Worm (Caenorhabditis elegans) whole organism, L2 larva: Measurements from ENCODE around the gene T04A8.7.

Experiments
- C34F6.9 ChIP-seq: fragments of 150-350 bp; optimal IDR thresholded peaks from 2 replicates; lab custom pipeline; 2014; ENCODE audit warnings: missing biosample characterization, missing genetic modification characterization
- F13H6.1 ChIP-seq: sonication (generic microtip); optimal IDR thresholded peaks from 2 replicates; lab custom pipeline; 2016; ENCODE audit warnings: missing genetic modification characterization, missing compliant biosample characterization
- R02D3.7 ChIP-seq: fragments of 150-350 bp; optimal IDR thresholded peaks from 2 replicates; lab custom pipeline; 2014; ENCODE audit warnings: missing biosample characterization, missing genetic modification characterization
- Y55F3AM.14 ChIP-seq: fragments of 200-800 bp; sonication (Bioruptor generic); optimal IDR thresholded peaks from 2 replicates; lab custom pipeline; 2018; ENCODE audit warnings: mild to moderate bottlenecking, missing genetic modification characterization, missing compliant biosample characterization
- ZK546.5 ChIP-seq: sonication (generic microtip); optimal IDR thresholded peaks from 2 replicates; lab custom pipeline; 2017; ENCODE audit warnings: missing biosample characterization, missing genetic modification characterization
- alr-1 ChIP-seq: fragments of 150-350 bp; optimal IDR thresholded peaks from 2 replicates; lab custom pipeline; 2014; ENCODE audit warnings: missing biosample characterization, missing genetic modification characterization
- aly-2 ChIP-seq: fragments of 150-350 bp; optimal IDR thresholded peaks from 2 replicates; lab custom pipeline; 2014; ENCODE audit warnings: missing biosample characterization, missing genetic modification characterization
- ama-1 ChIP-seq: fragments of 150-350 bp; optimal IDR thresholded peaks from 2 replicates; lab custom pipeline; 2018; ENCODE audit warnings: inconsistent platforms
- blmp-1 ChIP-seq: sonication (generic microtip); optimal IDR thresholded peaks from 2 replicates; lab custom pipeline; 2017; ENCODE audit warnings: missing genetic modification characterization, mild to moderate bottlenecking, missing compliant biosample characterization, antibody characterized with exemption, moderate library complexity; ENCODE audit not compliant: insufficient read depth
- ceh-16 ChIP-seq: fragments of 150-350 bp; optimal IDR thresholded peaks from 2 replicates; lab custom pipeline; 2014; ENCODE audit warnings: missing biosample characterization, missing genetic modification characterization
- crh-2 ChIP-seq: sonication (generic microtip); optimal IDR thresholded peaks from 2 replicates; lab custom pipeline; 2017; ENCODE audit warnings: missing biosample characterization, missing genetic modification characterization
- dmd-4 ChIP-seq: sonication (generic microtip); optimal IDR thresholded peaks from 2 replicates; lab custom pipeline; 2017; ENCODE audit warnings: missing biosample characterization, missing genetic modification characterization
- egl-27 ChIP-seq: sonication (generic microtip); optimal IDR thresholded peaks from 3 replicates; lab custom pipeline; 2017; ENCODE audit warnings: missing biosample characterization, missing genetic modification reagents, missing genetic modification characterization
- elt-1 ChIP-seq: fragments of 150-350 bp; optimal IDR thresholded peaks from 2 replicates; lab custom pipeline; 2014; ENCODE audit warnings: missing biosample characterization, missing genetic modification characterization
- elt-3 ChIP-seq: sonication (generic microtip); optimal IDR thresholded peaks from 2 replicates; lab custom pipeline; 2017; ENCODE audit warnings: missing biosample characterization, missing genetic modification characterization
- gmeb-1 ChIP-seq: fragments of 150-350 bp; optimal IDR thresholded peaks from 2 replicates; lab custom pipeline; 2014; ENCODE audit warnings: missing biosample characterization, missing genetic modification characterization
- lin-11 ChIP-seq: fragments of 150-350 bp; sonication (generic microtip); optimal IDR thresholded peaks from 2 replicates; lab custom pipeline; 2014; ENCODE audit warnings: missing biosample characterization, missing genetic modification characterization, inconsistent platforms, mixed read lengths
- lin-13 ChIP-seq: fragments of 150-350 bp; optimal IDR thresholded peaks from 2 replicates; lab custom pipeline; 2014; ENCODE audit warnings: missing biosample characterization, missing genetic modification reagents, missing genetic modification characterization
- lin-39 ChIP-seq: fragments of 150-350 bp; optimal IDR thresholded peaks from 2 replicates; lab custom pipeline; 2014; ENCODE audit warnings: missing biosample characterization, missing genetic modification reagents, missing genetic modification characterization
- lsy-2 ChIP-seq, 2 experiments: fragments of 150-350 bp in 1 of 2; sonication (generic microtip) in 1 of 2; optimal IDR thresholded peaks; 2 replicates each; lab custom pipeline; 2014 to 2017; ENCODE audit warnings: missing biosample characterization in 2 of 2, missing genetic modification characterization in 2 of 2
- mab-5 ChIP-seq: fragments of 150-350 bp; optimal IDR thresholded peaks from 2 replicates; lab custom pipeline; 2014; ENCODE audit warnings: missing biosample characterization, missing genetic modification characterization
- mbf-1 ChIP-seq: sonication (generic microtip); optimal IDR thresholded peaks from 2 replicates; lab custom pipeline; 2017; ENCODE audit warnings: missing biosample characterization, missing genetic modification characterization
- mdl-1 ChIP-seq, 2 experiments: fragments of 150-350 bp in 1 of 2; sonication (generic microtip) in 1 of 2; optimal IDR thresholded peaks; 2 replicates each; lab custom pipeline; 2017; ENCODE audit warnings: missing biosample characterization in 2 of 2, missing genetic modification characterization in 2 of 2
- nhr-10 ChIP-seq: sonication (generic microtip); optimal IDR thresholded peaks from 2 replicates; lab custom pipeline; 2017; ENCODE audit warnings: missing biosample characterization, missing genetic modification characterization
- nhr-11 ChIP-seq: fragments of 150-350 bp; optimal IDR thresholded peaks from 2 replicates; lab custom pipeline; 2014; ENCODE audit warnings: missing biosample characterization, missing genetic modification characterization
- nhr-12 ChIP-seq: fragments of 150-350 bp; optimal IDR thresholded peaks from 2 replicates; lab custom pipeline; 2014; ENCODE audit warnings: missing biosample characterization, missing genetic modification characterization
- nhr-129 ChIP-seq: fragments of 150-350 bp; optimal IDR thresholded peaks from 2 replicates; lab custom pipeline; 2014; ENCODE audit warnings: missing biosample characterization, missing genetic modification characterization
- nhr-21 ChIP-seq: fragments of 150-350 bp; optimal IDR thresholded peaks from 2 replicates; lab custom pipeline; 2014; ENCODE audit warnings: missing biosample characterization, missing genetic modification characterization
- nhr-23 ChIP-seq: fragments of 150-350 bp; optimal IDR thresholded peaks from 2 replicates; lab custom pipeline; 2014; ENCODE audit warnings: missing biosample characterization, missing genetic modification reagents, missing genetic modification characterization
- nhr-237 ChIP-seq: fragments of 150-350 bp; optimal IDR thresholded peaks from 2 replicates; lab custom pipeline; 2014; ENCODE audit warnings: missing biosample characterization, missing genetic modification characterization
- nhr-25 ChIP-seq: fragments of 150-350 bp; sonication (generic microtip); optimal IDR thresholded peaks from 3 replicates; lab custom pipeline; 2014; ENCODE audit warnings: missing biosample characterization, missing genetic modification characterization
- peb-1 ChIP-seq: fragments of 150-350 bp; optimal IDR thresholded peaks from 2 replicates; lab custom pipeline; 2014; ENCODE audit warnings: missing biosample characterization, missing genetic modification characterization
- sem-4 ChIP-seq: fragments of 150-350 bp; optimal IDR thresholded peaks from 2 replicates; lab custom pipeline; 2014; ENCODE audit warnings: missing biosample characterization, missing genetic modification reagents, missing genetic modification characterization
- skn-1 ChIP-seq: sonication (generic microtip); optimal IDR thresholded peaks from 2 replicates; lab custom pipeline; 2017; ENCODE audit warnings: missing biosample characterization, missing genetic modification characterization
- sma-3 ChIP-seq: sonication (generic microtip); optimal IDR thresholded peaks from 2 replicates; lab custom pipeline; 2016; ENCODE audit warnings: missing genetic modification reagents, missing genetic modification characterization, missing compliant biosample characterization
- sma-9 ChIP-seq, 2 experiments: fragments of 150-350 bp in 1 of 2; sonication (generic microtip) in 1 of 2; optimal IDR thresholded peaks; 2 replicates each; lab custom pipeline; 2014 to 2016; ENCODE audit warnings: missing genetic modification characterization in 2 of 2, mild to moderate bottlenecking in 1 of 2, missing biosample characterization in 1 of 2, missing compliant biosample characterization in 1 of 2, missing genetic modification reagents in 1 of 2, moderate library complexity in 1 of 2
- snpc-4 ChIP-seq: fragments of 150-350 bp; optimal IDR thresholded peaks from 2 replicates; lab custom pipeline; 2014; ENCODE audit warnings: missing biosample characterization, missing genetic modification characterization
- unc-39 ChIP-seq: fragments of 150-350 bp; optimal IDR thresholded peaks from 2 replicates; lab custom pipeline; 2014; ENCODE audit warnings: missing biosample characterization, missing genetic modification characterization
- unc-55 ChIP-seq: fragments of 150-350 bp; sonication (generic microtip); optimal IDR thresholded peaks from 3 replicates; lab custom pipeline; 2014; ENCODE audit warnings: missing biosample characterization, missing genetic modification reagents, missing genetic modification characterization
- unc-62 ChIP-seq: fragments of 150-350 bp; optimal IDR thresholded peaks from 2 replicates; lab custom pipeline; 2014; ENCODE audit warnings: missing biosample characterization, missing genetic modification reagents, missing genetic modification characterization
- zag-1 ChIP-seq: fragments of 150-350 bp; optimal IDR thresholded peaks from 2 replicates; lab custom pipeline; 2014; ENCODE audit warnings: missing biosample characterization, missing genetic modification characterization
- ztf-1 ChIP-seq: fragments of 200-800 bp; sonication (Bioruptor generic); conservative IDR thresholded peaks from 2 replicates; pipeline ENCODE4 v1.3.6; 2022; ENCODE audit warnings: missing genetic modification characterization, missing compliant biosample characterization
- ztf-11 ChIP-seq: sonication (generic microtip); optimal IDR thresholded peaks from 2 replicates; lab custom pipeline; 2017; ENCODE audit warnings: missing biosample characterization, missing genetic modification characterization
- ztf-4 ChIP-seq: fragments of 150-350 bp; optimal IDR thresholded peaks from 2 replicates; lab custom pipeline; 2014; ENCODE audit warnings: missing biosample characterization, missing genetic modification characterization

Gene T04A8.7

DNA sequence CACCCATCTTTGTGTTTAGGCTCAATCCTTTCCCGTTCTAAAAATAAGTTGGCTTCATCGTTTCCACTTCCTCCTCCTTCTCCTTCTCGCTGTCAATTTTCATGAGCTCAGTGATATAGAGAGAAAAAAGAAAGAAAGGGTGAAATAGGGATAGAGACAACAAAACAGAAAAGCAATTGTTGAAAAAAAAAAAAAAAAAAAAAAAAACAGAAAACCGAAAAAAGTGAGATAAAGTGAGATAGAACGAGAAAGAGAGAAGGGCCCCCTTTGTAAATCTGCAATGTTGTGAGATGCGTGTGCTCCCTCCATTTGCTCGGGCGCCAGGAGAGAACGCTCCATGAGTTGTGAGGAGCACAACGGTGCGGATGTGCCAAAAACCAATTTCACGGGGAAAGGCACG is 28.8 kb downstream of the T04A8.7 start:
- no peak for TF ChIP-seq nhr-23
- TF ChIP-seq crh-2 (tag; lab: Kevin White, UChicago), result no peak
- TF ChIP-seq lin-13 (GFP tag; lab: Kevin White, UChicago), result no peak
- no peak for TF ChIP-seq sma-3 (GFP tag; lab: Kevin White, UChicago)
- TF ChIP-seq nhr-25 (tag; lab: Kevin White, UChicago), result no peak
- TF ChIP-seq elt-3, result no peak
- no peak for TF ChIP-seq ztf-4
- TF ChIP-seq mab-5 (tag; lab: Kevin White, UChicago), result no peak
- no peak for TF ChIP-seq ztf-1
- peak; percentile 54 for TF ChIP-seq unc-55 (GFP tag; lab: Kevin White, UChicago)
- no peak for TF ChIP-seq ama-1 (lab: Kevin White, UChicago)
- no peak for TF ChIP-seq sem-4 (tag; lab: Kevin White, UChicago)
- TF ChIP-seq nhr-237 (tag; lab: Kevin White, UChicago), result no peak
- no peak for TF ChIP-seq mbf-1
- TF ChIP-seq snpc-4, result no peak
- no peak for TF ChIP-seq ztf-11 (tag; lab: Kevin White, UChicago)
- TF ChIP-seq peb-1 (tag; lab: Kevin White, UChicago), result no peak
- TF ChIP-seq nhr-11 (tag; lab: Kevin White, UChicago), result no peak
- TF ChIP-seq nhr-21 (tag; lab: Kevin White, UChicago), result no peak
- no peak for TF ChIP-seq lin-11 (tag; lab: Kevin White, UChicago)
- no peak for TF ChIP-seq unc-39 (tag; lab: Kevin White, UChicago)
- no peak for TF ChIP-seq unc-62 (GFP tag; lab: Kevin White, UChicago)
- no peak for TF ChIP-seq R02D3.7 (tag; lab: Kevin White, UChicago)
- TF ChIP-seq aly-2 (tag; lab: Kevin White, UChicago), result no peak
- no peak for TF ChIP-seq nhr-10
- no peak for TF ChIP-seq zag-1
- no peak for TF ChIP-seq mdl-1 (tag; optimal IDR thresholded peaks at IDR 0.05; lab: Kevin White, UChicago)
- peak in 1 of 2 experiments; percentile 35 for TF ChIP-seq lsy-2 (tag; optimal IDR thresholded peaks at IDR 0.05; lab: Kevin White, UChicago)
- TF ChIP-seq C34F6.9 (tag; lab: Kevin White, UChicago), result peak; percentile 77
- no peak for TF ChIP-seq elt-1 (tag; lab: Kevin White, UChicago)
- TF ChIP-seq ceh-16 (tag; lab: Kevin White, UChicago), result no peak
- TF ChIP-seq nhr-129 (tag; lab: Kevin White, UChicago), result no peak
- peak; percentile 26 for TF ChIP-seq sma-9 (GFP tag; optimal IDR thresholded peaks at IDR 0.05; lab: Kevin White, UChicago)
- TF ChIP-seq sma-9 (tag; optimal IDR thresholded peaks at IDR 0.05; lab: Kevin White, UChicago), result no peak
- no peak for TF ChIP-seq skn-1 (tag; lab: Kevin White, UChicago)
- no peak for TF ChIP-seq lin-39 (tag; lab: Kevin White, UChicago)
- TF ChIP-seq alr-1 (tag; lab: Kevin White, UChicago), result no peak
- no peak for TF ChIP-seq ZK546.5
- no peak for TF ChIP-seq nhr-12 (tag; lab: Kevin White, UChicago)
- no peak for TF ChIP-seq Y55F3AM.14 (GFP tag; lab: Kevin White, UChicago)
- TF ChIP-seq dmd-4 (tag; lab: Kevin White, UChicago), result no peak
- TF ChIP-seq F13H6.1 (tag; lab: Kevin White, UChicago), result peak; percentile 29
- TF ChIP-seq blmp-1 (tag; lab: Kevin White, UChicago), result no peak
- TF ChIP-seq gmeb-1 (tag; lab: Kevin White, UChicago), result no peak
- TF ChIP-seq egl-27 (tag; lab: Kevin White, UChicago), result no peak

DNA sequence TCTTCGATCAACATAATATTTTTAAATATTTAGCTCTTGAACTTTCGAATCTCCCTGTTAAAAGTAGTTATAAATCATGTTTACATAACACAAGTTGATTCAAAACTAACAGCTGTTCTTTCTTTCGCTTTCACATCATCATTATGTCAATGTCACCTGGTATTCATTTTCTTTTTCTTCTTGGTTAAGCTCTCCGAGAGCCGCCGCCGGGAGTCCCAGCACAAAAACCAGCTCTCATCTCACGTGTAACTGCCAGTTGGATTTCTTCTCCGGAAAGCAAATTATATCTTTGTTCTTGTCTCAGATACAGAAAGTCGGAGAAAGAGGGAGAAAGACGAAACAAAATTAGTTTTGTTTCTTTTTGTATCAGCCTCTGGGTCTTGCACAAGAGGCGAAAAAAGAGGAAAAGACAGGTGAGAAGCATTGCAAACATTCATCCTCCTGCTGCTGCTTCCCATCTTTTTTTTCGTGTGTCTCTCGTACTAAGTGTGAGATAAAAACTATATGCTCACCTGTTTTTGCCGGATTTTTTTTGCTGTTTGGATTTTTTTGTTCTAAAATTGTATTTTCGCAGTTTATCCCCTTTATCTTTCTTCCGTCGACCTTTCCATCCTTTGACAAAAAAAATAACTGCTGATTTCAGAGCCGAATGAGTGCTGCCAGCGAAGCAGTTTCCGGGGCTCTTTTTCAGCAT is 36.3 kb downstream of the T04A8.7 start, which contains the start of gene F17C8.3:
Gene F17C8.3, plus strand, starts transcription at position 644 of the 694 bp plus-strand sequence.
- peak; percentile 15 for TF ChIP-seq nhr-129 (tag; lab: Kevin White, UChicago)
- peak; percentile 56 for TF ChIP-seq sma-9 (GFP tag; optimal IDR thresholded peaks at IDR 0.05; lab: Kevin White, UChicago)
- no peak for TF ChIP-seq sma-9 (tag; optimal IDR thresholded peaks at IDR 0.05; lab: Kevin White, UChicago)
- TF ChIP-seq unc-39 (tag; lab: Kevin White, UChicago), result no peak
- peak; percentile 47 for TF ChIP-seq C34F6.9 (tag; lab: Kevin White, UChicago)
- no peak for TF ChIP-seq Y55F3AM.14 (GFP tag; lab: Kevin White, UChicago)
- TF ChIP-seq mab-5 (tag; lab: Kevin White, UChicago), result peak; percentile 32
- peak in 1 of 2 experiments; percentile 56 for TF ChIP-seq lsy-2 (tag; optimal IDR thresholded peaks at IDR 0.05; lab: Kevin White, UChicago)
- peak; percentile 73 for TF ChIP-seq F13H6.1 (tag; lab: Kevin White, UChicago)
